Worm (Caenorhabditis elegans) whole organism, late embryonic: ENCODE measurements around the gene lpin-1.

Source experiments
- C38D4.7 ChIP-seq: fragments of 200-800 bp; sonication (Bioruptor generic); optimal IDR thresholded peaks from 2 replicates; lab custom pipeline; 2018; ENCODE audit warnings: mild to moderate bottlenecking, missing genetic modification characterization, moderate library complexity, missing compliant biosample characterization
- F13H6.1 ChIP-seq: sonication (generic microtip); optimal IDR thresholded peaks from 2 replicates; lab custom pipeline; 2016; ENCODE audit warnings: missing genetic modification characterization, missing compliant biosample characterization
- ama-1 ChIP-seq: fragments of 150-350 bp; optimal IDR thresholded peaks from 2 replicates; lab custom pipeline; 2014
- ceh-19 ChIP-seq: fragments of 200-800 bp; sonication (Bioruptor generic); optimal IDR thresholded peaks from 2 replicates; lab custom pipeline; 2018; ENCODE audit warnings: mild to moderate bottlenecking, missing genetic modification characterization, missing compliant biosample characterization
- ceh-9 ChIP-seq: sonication (generic microtip); optimal IDR thresholded peaks from 2 replicates; lab custom pipeline; 2016; ENCODE audit warnings: mild to moderate bottlenecking, missing genetic modification characterization, inconsistent platforms, missing compliant biosample characterization
- ets-4 ChIP-seq: sonication (generic microtip); optimal IDR thresholded peaks from 2 replicates; lab custom pipeline; 2016; ENCODE audit warnings: missing genetic modification characterization, missing compliant biosample characterization
- hlh-8 ChIP-seq: sonication (generic microtip); optimal IDR thresholded peaks from 2 replicates; lab custom pipeline; 2016; ENCODE audit warnings: missing genotype, missing genetic modification characterization, missing compliant biosample characterization
- madf-2 ChIP-seq: sonication (generic microtip); optimal IDR thresholded peaks from 2 replicates; lab custom pipeline; 2017; ENCODE audit warnings: missing genetic modification characterization, missing compliant biosample characterization
- sox-4 ChIP-seq: sonication (generic microtip); optimal IDR thresholded peaks from 2 replicates; lab custom pipeline; 2017; ENCODE audit warnings: mild to moderate bottlenecking, missing genetic modification characterization, inconsistent platforms, missing compliant biosample characterization
- tbx-2 ChIP-seq: sonication (generic microtip); optimal IDR thresholded peaks from 2 replicates; lab custom pipeline; 2016; ENCODE audit warnings: missing genetic modification characterization, missing compliant biosample characterization

ce11 chrV:13679859-13680258 is 25.9 kb upstream of the lpin-1 start:
- TF ChIP-seq sox-4 (tag; lab: Kevin White, UChicago) (no peak), tbx-2 (no peak), ceh-9 (no peak), F13H6.1 (tag; lab: Kevin White, UChicago) (no peak), hlh-8 (no peak), C38D4.7 (no peak), ama-1 (lab: Kevin White, UChicago) (no peak), ceh-19 (GFP tag; lab: Kevin White, UChicago) (no peak), ets-4 (tag; lab: Kevin White, UChicago) (no peak), madf-2 (tag; lab: Kevin White, UChicago) (no peak)
